Worm (Caenorhabditis elegans): ENCODE results near the gene spt-4.
A peak's percentile ranks its signal among the peaks of the same experiment; 100 is the strongest.

DNA sequence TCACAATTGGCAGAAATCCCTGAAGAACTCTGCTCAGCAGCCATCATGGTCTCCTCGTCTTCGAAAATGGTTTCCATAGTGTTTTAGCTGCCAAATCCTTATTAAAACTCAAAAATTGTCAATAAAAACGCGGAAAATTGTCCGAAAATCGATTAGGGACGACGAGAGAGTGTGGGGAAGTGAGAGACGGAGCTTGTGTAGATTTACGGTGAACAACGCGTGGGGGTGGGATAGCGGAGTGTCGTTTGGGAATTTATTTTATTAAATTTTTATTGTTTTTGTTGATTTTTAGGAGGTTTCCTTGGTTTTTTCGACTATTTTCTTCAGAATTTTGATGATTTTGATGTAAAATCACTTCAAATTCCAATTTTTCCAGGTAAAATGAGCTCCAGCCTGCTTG is 17.6 kb upstream of the spt-4 start, which contains the start of the genes F54C4.4 and mrpl-40:
- TF ChIP-seq ama-1 (optimal IDR thresholded peaks at IDR 0.05) = no peak
- no peak for TF ChIP-seq daf-12 (tag; optimal IDR thresholded peaks at IDR 0.05)
- TF ChIP-seq ceh-28 (tag; optimal IDR thresholded peaks at IDR 0.05) = peak; percentile 18
- no peak for TF ChIP-seq ceh-62 (tag; optimal IDR thresholded peaks at IDR 0.05)
- no peak for TF ChIP-seq set-16 (GFP tag; IDR thresholded peaks at IDR 0.05)
- TF ChIP-seq ztf-11 (tag; optimal IDR thresholded peaks at IDR 0.05) = no peak
- TF ChIP-seq lin-13 (GFP tag; optimal IDR thresholded peaks at IDR 0.05) = no peak
- no peak for TF ChIP-seq fkh-10 (GFP tag; optimal IDR thresholded peaks at IDR 0.05)
